Fruit fly (Drosophila melanogaster) whole organism, embryonic: ENCODE measurements around the gene Ugt316A1.

Experiments used
- CG1024 ChIP-seq: fragments of 200-800 bp; sonication (Bioruptor generic); IDR thresholded peaks from 2 replicates; pipeline ENCODE4 v1.3.6; 2022; ENCODE audit warnings: missing biosample characterization, missing genetic modification characterization
- CG11560 ChIP-seq: fragments of 200-800 bp; sonication (Bioruptor generic); IDR thresholded peaks from 3 replicates; pipeline ENCODE4 v1.3.6; 2022; ENCODE audit warnings: missing biosample characterization, missing genetic modification characterization
- CG12942 ChIP-seq: fragments of 200-800 bp; sonication (Bioruptor generic); optimal IDR thresholded peaks from 3 replicates; lab custom pipeline; 2016; ENCODE audit warnings: missing biosample characterization, missing genetic modification characterization
- CG13424 ChIP-seq: fragments of 200-800 bp; sonication (Bioruptor generic); optimal IDR thresholded peaks from 2 replicates; lab custom pipeline; 2019; ENCODE audit warnings: missing biosample characterization, mild to moderate bottlenecking, missing genetic modification characterization, moderate library complexity
- CG18262 ChIP-seq: fragments of 200-800 bp; optimal IDR thresholded peaks from 3 replicates; lab custom pipeline; 2019; ENCODE audit warnings: missing biosample characterization, mild to moderate bottlenecking, missing genetic modification characterization, moderate library complexity
- CG18764 ChIP-seq: fragments of 200-800 bp; sonication (Bioruptor generic); optimal IDR thresholded peaks from 3 replicates; lab custom pipeline; 2016; ENCODE audit warnings: missing biosample characterization, missing genetic modification characterization
- CG2129 ChIP-seq: fragments of 200-800 bp; sonication (Bioruptor generic); IDR thresholded peaks from 2 replicates; pipeline ENCODE4 v1.3.6; 2022; ENCODE audit warnings: missing biosample characterization, missing genetic modification characterization; ENCODE audit not compliant: partially characterized antibody
- CG3407 ChIP-seq: fragments of 200-800 bp; sonication (Bioruptor generic); optimal IDR thresholded peaks from 2 replicates; lab custom pipeline; 2018; ENCODE audit warnings: missing biosample characterization, mild to moderate bottlenecking, missing genetic modification characterization
- CG34376 ChIP-seq: fragments of 200-800 bp; sonication (Bioruptor generic); optimal IDR thresholded peaks from 2 replicates; lab custom pipeline; 2018; ENCODE audit warnings: missing biosample characterization, mild to moderate bottlenecking, missing genetic modification characterization
- CG4328 ChIP-seq: fragments of 200-800 bp; sonication (Bioruptor generic); optimal IDR thresholded peaks from 3 replicates; lab custom pipeline; 2017; ENCODE audit warnings: missing biosample characterization, missing genetic modification reagents, missing genetic modification characterization
- CG4360 ChIP-seq: fragments of 200-800 bp; sonication (Bioruptor generic); IDR thresholded peaks from 2 replicates; pipeline ENCODE4 v1.3.6; 2022; ENCODE audit warnings: missing biosample characterization, missing genetic modification characterization
- CG5953 ChIP-seq: fragments of 200-800 bp; sonication (Bioruptor generic); IDR thresholded peaks from 2 replicates; pipeline ENCODE4 v1.3.6; 2022; ENCODE audit warnings: missing biosample characterization, missing genetic modification characterization
- CG6175 ChIP-seq: fragments of 200-800 bp; sonication (Bioruptor generic); IDR thresholded peaks from 3 replicates; pipeline ENCODE4 v1.3.6; 2022; ENCODE audit warnings: missing biosample characterization, missing genetic modification characterization
- CG7745 ChIP-seq: fragments of 200-800 bp; sonication (Bioruptor generic); optimal IDR thresholded peaks from 2 replicates; lab custom pipeline; 2018; ENCODE audit warnings: missing biosample characterization, mild to moderate bottlenecking, missing genetic modification characterization, moderate library complexity
- CG8359 ChIP-seq: fragments of 200-800 bp; sonication (Bioruptor generic); optimal IDR thresholded peaks from 2 replicates; lab custom pipeline; 2017; ENCODE audit warnings: missing biosample characterization, mild to moderate bottlenecking, missing genetic modification characterization, borderline replicate concordance
- D19A ChIP-seq: fragments of 200-800 bp; optimal IDR thresholded peaks from 3 replicates; lab custom pipeline; 2019; ENCODE audit warnings: missing biosample characterization, mild to moderate bottlenecking, missing genetic modification characterization, moderate library complexity
- Dip2 ChIP-seq: fragments of 200-800 bp; sonication (Bioruptor generic); IDR thresholded peaks from 2 replicates; pipeline ENCODE4 v1.3.6; 2022; ENCODE audit warnings: missing biosample characterization, missing genetic modification characterization
- Doc2 ChIP-seq: fragments of 200-800 bp; sonication (Bioruptor generic); IDR thresholded peaks from 2 replicates; pipeline ENCODE4 v1.3.6; 2022; ENCODE audit warnings: missing biosample characterization, missing genetic modification characterization
- Dref ChIP-seq: fragments of 200-800 bp; sonication (Bioruptor generic); IDR thresholded peaks from 2 replicates; pipeline ENCODE4 v1.3.6; 2022; ENCODE audit warnings: missing biosample characterization, missing genetic modification characterization
- Gsc ChIP-seq: fragments of 200-800 bp; sonication (Bioruptor generic); IDR thresholded peaks from 2 replicates; pipeline ENCODE4 v1.3.6; 2022; ENCODE audit warnings: missing biosample characterization, missing genetic modification characterization
- HLHmδ ChIP-seq: fragments of 200-800 bp; sonication (Bioruptor generic); optimal IDR thresholded peaks from 2 replicates; lab custom pipeline; 2018; ENCODE audit warnings: missing biosample characterization, mild to moderate bottlenecking, missing genetic modification characterization, moderate library complexity
- Hand ChIP-seq: fragments of 200-800 bp; sonication (Bioruptor generic); optimal IDR thresholded peaks from 2 replicates; lab custom pipeline; 2017; ENCODE audit warnings: mild to moderate bottlenecking, missing biosample characterization, missing genetic modification reagents, missing genetic modification characterization
- Hey ChIP-seq: fragments of 200-800 bp; sonication (Bioruptor generic); optimal IDR thresholded peaks from 3 replicates; lab custom pipeline; 2018; ENCODE audit warnings: missing biosample characterization, mild to moderate bottlenecking, missing genetic modification characterization
- Hmr ChIP-seq: fragments of 200-800 bp; sonication (Bioruptor generic); optimal IDR thresholded peaks from 3 replicates; lab custom pipeline; 2017; ENCODE audit warnings: mild to moderate bottlenecking, missing biosample characterization, missing genetic modification reagents, missing genetic modification characterization
- Hr39 ChIP-seq: fragments of >200 bp; optimal IDR thresholded peaks from 2 replicates; lab custom pipeline; 2017
- Lim3 ChIP-seq: fragments of 200-800 bp; sonication (Bioruptor generic); IDR thresholded peaks from 2 replicates; pipeline ENCODE4 v1.3.6; 2022; ENCODE audit warnings: missing biosample characterization, missing genetic modification characterization
- Lpt ChIP-seq: fragments of >200 bp; optimal IDR thresholded peaks from 2 replicates; lab custom pipeline; 2018; ENCODE audit warnings: missing biosample characterization, missing genetic modification characterization
- Med ChIP-seq: fragments of 200-800 bp; sonication (Bioruptor generic); peaks from one replicate; lab custom pipeline; 2016; ENCODE audit warnings: missing biosample characterization, missing genetic modification characterization, mild to moderate bottlenecking, inconsistent platforms, moderate library complexity
- NC2β ChIP-seq: fragments of 200-800 bp; sonication (Bioruptor generic); optimal IDR thresholded peaks from 2 replicates; lab custom pipeline; 2016; ENCODE audit warnings: missing biosample characterization, missing genetic modification characterization
- Scr ChIP-seq: fragments of 200-800 bp; sonication (Bioruptor generic); IDR thresholded peaks from 2 replicates; pipeline ENCODE4 v1.3.6; 2022; ENCODE audit warnings: missing biosample characterization, missing genetic modification characterization; ENCODE audit not compliant: partially characterized antibody
- Six4 ChIP-seq: fragments of 200-800 bp; sonication (Bioruptor generic); optimal IDR thresholded peaks from 2 replicates; lab custom pipeline; 2016; ENCODE audit warnings: missing biosample characterization, missing genetic modification characterization
- TFAM ChIP-seq: fragments of 200-800 bp; sonication (Bioruptor generic); optimal IDR thresholded peaks from 2 replicates; lab custom pipeline; 2017; ENCODE audit warnings: missing biosample characterization, missing genetic modification characterization, inconsistent platforms
- Usf ChIP-seq: fragments of 200-800 bp; sonication (Bioruptor generic); optimal IDR thresholded peaks from 2 replicates; lab custom pipeline; 2017; ENCODE audit warnings: missing genotype, missing biosample characterization, missing genetic modification characterization
- al ChIP-seq: fragments of 200-800 bp; sonication (Bioruptor generic); IDR thresholded peaks from 2 replicates; pipeline ENCODE4 v1.3.6; 2022; ENCODE audit warnings: missing biosample characterization, missing genetic modification characterization
- amos ChIP-seq: fragments of 200-800 bp; sonication (Bioruptor generic); IDR thresholded peaks from 2 replicates; pipeline ENCODE4 v1.3.6; 2022; ENCODE audit warnings: missing biosample characterization, missing genetic modification characterization; ENCODE audit not compliant: partially characterized antibody
- chm ChIP-seq: fragments of 200-800 bp; sonication (Bioruptor generic); IDR thresholded peaks from 2 replicates; pipeline ENCODE4 v1.3.6; 2022; ENCODE audit warnings: missing biosample characterization, missing genetic modification characterization
- crc ChIP-seq: fragments of 200-800 bp; sonication (Bioruptor generic); optimal IDR thresholded peaks from 2 replicates; lab custom pipeline; 2016; ENCODE audit warnings: missing biosample characterization, missing genetic modification characterization
- crol ChIP-seq: fragments of 200-800 bp; sonication (Bioruptor generic); IDR thresholded peaks from 2 replicates; pipeline ENCODE4 v1.3.6; 2022; ENCODE audit warnings: missing biosample characterization, missing genetic modification characterization
- fd64A ChIP-seq: fragments of 200-800 bp; sonication (Bioruptor generic); optimal IDR thresholded peaks from 3 replicates; lab custom pipeline; 2018; ENCODE audit warnings: missing biosample characterization, mild to moderate bottlenecking, missing genetic modification characterization
- ind ChIP-seq: fragments of 200-800 bp; sonication (Bioruptor generic); optimal IDR thresholded peaks from 3 replicates; lab custom pipeline; 2016; ENCODE audit warnings: missing biosample characterization, missing genetic modification characterization
- jumu ChIP-seq: fragments of 200-800 bp; sonication (Bioruptor generic); optimal IDR thresholded peaks from 3 replicates; lab custom pipeline; 2016; ENCODE audit warnings: missing biosample characterization, missing genetic modification characterization
- kay ChIP-seq: fragments of 200-800 bp; sonication (Bioruptor generic); optimal IDR thresholded peaks from 2 replicates; lab custom pipeline; 2016; ENCODE audit warnings: missing biosample characterization, missing genetic modification characterization
- kni ChIP-seq: fragments of 200-800 bp; sonication (Bioruptor generic); optimal IDR thresholded peaks from 3 replicates; lab custom pipeline; 2017; ENCODE audit warnings: mild to moderate bottlenecking, missing biosample characterization, missing genetic modification reagents, missing genetic modification characterization
- lola ChIP-seq, 3 experiments: fragments of >200 bp in 2 of 3; fragments of 200-800 bp in 1 of 3; sonication (Bioruptor generic) in 1 of 3; optimal IDR thresholded peaks; 2 replicates each; lab custom pipeline; 2017 to 2019; ENCODE audit warnings: missing biosample characterization in 3 of 3, missing genetic modification characterization in 3 of 3, mild to moderate bottlenecking in 1 of 3, moderate library complexity in 1 of 3
- oc ChIP-seq: fragments of 200-800 bp; sonication (Bioruptor generic); optimal IDR thresholded peaks from 2 replicates; lab custom pipeline; 2018; ENCODE audit warnings: missing biosample characterization, mild to moderate bottlenecking, missing genetic modification characterization, moderate library complexity
- prd ChIP-seq, 3 experiments: fragments of >200 bp in 2 of 3; fragments of 200-800 bp in 1 of 3; sonication (Bioruptor generic) in 1 of 3; optimal IDR thresholded peaks in 2 of 3; IDR thresholded peaks in 1 of 3; 2 replicates in 2 of 3; 3 replicates in 1 of 3; pipeline versions ENCODE4 v1.3.6 to Lab custom; 2017 to 2022; ENCODE audit warnings: missing biosample characterization in 1 of 3, missing genetic modification characterization in 1 of 3
- pum ChIP-seq: fragments of 200-800 bp; sonication (Bioruptor generic); optimal IDR thresholded peaks from 2 replicates; lab custom pipeline; 2016; ENCODE audit warnings: missing biosample characterization, missing genetic modification characterization
- ro ChIP-seq: fragments of 200-800 bp; sonication (Bioruptor generic); IDR thresholded peaks from 2 replicates; pipeline ENCODE4 v1.3.6; 2022; ENCODE audit warnings: missing biosample characterization, missing genetic modification characterization
- row ChIP-seq: fragments of 200-800 bp; sonication (Bioruptor generic); IDR thresholded peaks from 3 replicates; pipeline ENCODE4 v1.3.6; 2022; ENCODE audit warnings: missing biosample characterization, missing genetic modification characterization
- scrt ChIP-seq: fragments of 200-800 bp; sonication (Bioruptor generic); optimal IDR thresholded peaks from 2 replicates; lab custom pipeline; 2018; ENCODE audit warnings: missing biosample characterization, mild to moderate bottlenecking, missing genetic modification characterization, moderate library complexity
- wdn ChIP-seq: fragments of 200-800 bp; sonication (Bioruptor generic); IDR thresholded peaks from 2 replicates; pipeline ENCODE4 v1.3.6; 2022; ENCODE audit warnings: missing biosample characterization, missing genetic modification characterization

Ugt316A1 gene

DNA sequence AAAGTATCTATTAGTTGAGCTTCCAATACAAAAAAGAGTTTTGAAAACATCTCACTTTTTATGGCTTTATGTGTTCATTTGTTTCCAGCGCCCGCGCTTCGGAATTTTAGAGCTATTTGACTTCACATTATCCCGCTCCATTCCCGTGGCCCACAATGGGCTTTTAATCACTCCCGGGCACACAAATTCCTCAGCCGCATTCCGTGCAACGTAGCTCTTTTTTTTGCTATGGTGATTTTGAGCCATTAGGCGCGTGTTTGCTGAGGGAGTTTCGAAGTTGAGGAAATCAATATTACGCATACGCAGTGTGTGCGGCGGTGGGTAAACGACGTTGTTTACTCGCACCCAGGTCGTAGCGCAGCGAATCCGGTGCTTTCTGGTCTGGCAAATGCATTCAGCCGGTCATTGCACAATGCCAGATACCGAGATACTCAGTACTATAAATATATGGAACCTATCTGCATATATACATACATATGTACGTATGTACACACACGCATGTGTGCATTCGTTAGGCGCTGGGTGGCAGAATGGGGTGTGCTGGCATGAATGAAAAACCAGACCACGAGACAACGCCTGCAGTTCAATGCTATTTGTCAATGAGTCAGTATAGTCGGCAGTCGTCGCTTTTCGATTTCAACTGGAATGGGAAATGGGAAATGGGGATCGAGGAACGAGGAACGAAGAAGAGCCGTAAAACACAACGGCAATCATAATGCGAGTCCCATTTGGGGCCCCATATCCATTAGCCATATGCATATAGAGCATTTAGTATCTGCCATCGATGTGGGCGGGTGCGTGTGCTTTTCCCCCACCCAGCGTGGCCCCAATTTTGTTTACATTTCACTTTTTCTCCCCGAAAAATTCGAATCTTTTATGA lies 10.7 kb upstream of the Ugt316A1 start (continued):
- no peak for TF ChIP-seq Gsc (GFP tag; lab: Robert Waterston, UW)
- no peak for TF ChIP-seq lola (GFP tag; optimal IDR thresholded peaks at IDR 0.05; lab: Kevin White, UChicago)
- no peak for TF ChIP-seq wdn (GFP tag; lab: Robert Waterston, UW)
- no peak for TF ChIP-seq CG18262 (tag; lab: Kevin White, UChicago)
- no peak for TF ChIP-seq Hr39
- TF ChIP-seq amos (GFP tag; lab: Robert Waterston, UW): no peak
- TF ChIP-seq pum (GFP tag; lab: Kevin White, UChicago): no peak
- TF ChIP-seq crol: no peak
- no peak for TF ChIP-seq Usf (GFP tag; lab: Kevin White, UChicago)
- no peak for TF ChIP-seq chm (GFP tag; lab: Robert Waterston, UW)
- no peak for TF ChIP-seq CG11560
- TF ChIP-seq row: no peak
- TF ChIP-seq kni: peak; percentile 76
- peak; percentile 75 for TF ChIP-seq Med
- TF ChIP-seq CG7745: no peak
- TF ChIP-seq Hey (tag; lab: Kevin White, UChicago): peak; percentile 3
- TF ChIP-seq D19A (tag; lab: Kevin White, UChicago): no peak
- TF ChIP-seq CG3407: peak; percentile 52
- no peak for TF ChIP-seq Scr (GFP tag; lab: Robert Waterston, UW)
- no peak for TF ChIP-seq scrt (GFP tag; lab: Kevin White, UChicago)
- TF ChIP-seq Six4: no peak
- no peak for TF ChIP-seq CG12942 (GFP tag; lab: Kevin White, UChicago)
- TF ChIP-seq CG5953 (GFP tag; lab: Robert Waterston, UW): peak; percentile 70
- TF ChIP-seq fd64A (GFP tag; lab: Kevin White, UChicago): peak; percentile 61
- TF ChIP-seq Lpt (GFP tag; lab: Kevin White, UChicago): no peak
- TF ChIP-seq CG8359: peak; percentile 34
- no peak for TF ChIP-seq ro (GFP tag; lab: Robert Waterston, UW)
- peak; percentile 20 for TF ChIP-seq HLHmδ (GFP tag; lab: Kevin White, UChicago)
- TF ChIP-seq kay (GFP tag; lab: Kevin White, UChicago): peak; percentile 19
- no peak for TF ChIP-seq NC2β (GFP tag; lab: Kevin White, UChicago)
- TF ChIP-seq, all 482 proteins: peak for 88

- TF ChIP-seq Hmr (GFP tag; lab: Kevin White, UChicago) (peak; percentile 69), Doc2 (GFP tag; lab: Robert Waterston, UW) (no peak), TFAM (GFP tag; lab: Kevin White, UChicago) (no peak), CG18764 (no peak), prd (optimal IDR thresholded peaks at IDR 0.05; lab: Kevin White, UChicago) (no peak), prd (GFP tag; IDR thresholded peaks at IDR 0.05; lab: Robert Waterston, UW) (no peak), ind (GFP tag; lab: Kevin White, UChicago) (no peak), Hand (GFP tag; lab: Kevin White, UChicago) (peak; percentile 8), al (GFP tag; lab: Robert Waterston, UW) (no peak), CG2129 (GFP tag; lab: Robert Waterston, UW) (no peak), crc (GFP tag; lab: Kevin White, UChicago) (no peak), crol (peak; percentile 90), CG13424 (tag; lab: Kevin White, UChicago) (no peak), jumu (GFP tag; lab: Kevin White, UChicago) (no peak), Dip2 (GFP tag; lab: Robert Waterston, UW) (no peak), CG34376 (GFP tag; lab: Kevin White, UChicago) (peak; percentile 82), CG6175 (GFP tag; lab: Robert Waterston, UW) (peak; percentile 76; the same call in 1 of the 3 replicates), CG4328 (GFP tag; lab: Kevin White, UChicago) (no peak), oc (tag; lab: Kevin White, UChicago) (no peak), CG4360 (no peak), CG1024 (no peak), Lim3 (no peak), Dref (GFP tag; lab: Robert Waterston, UW) (no peak)
Measured at dm6 chr3L:19072177-19072603, 9.6 kb upstream of the Ugt316A1 start.
